Worm (Caenorhabditis elegans): ENCODE results near the gene R07E5.15.

The R07E5.15 gene

DNA sequence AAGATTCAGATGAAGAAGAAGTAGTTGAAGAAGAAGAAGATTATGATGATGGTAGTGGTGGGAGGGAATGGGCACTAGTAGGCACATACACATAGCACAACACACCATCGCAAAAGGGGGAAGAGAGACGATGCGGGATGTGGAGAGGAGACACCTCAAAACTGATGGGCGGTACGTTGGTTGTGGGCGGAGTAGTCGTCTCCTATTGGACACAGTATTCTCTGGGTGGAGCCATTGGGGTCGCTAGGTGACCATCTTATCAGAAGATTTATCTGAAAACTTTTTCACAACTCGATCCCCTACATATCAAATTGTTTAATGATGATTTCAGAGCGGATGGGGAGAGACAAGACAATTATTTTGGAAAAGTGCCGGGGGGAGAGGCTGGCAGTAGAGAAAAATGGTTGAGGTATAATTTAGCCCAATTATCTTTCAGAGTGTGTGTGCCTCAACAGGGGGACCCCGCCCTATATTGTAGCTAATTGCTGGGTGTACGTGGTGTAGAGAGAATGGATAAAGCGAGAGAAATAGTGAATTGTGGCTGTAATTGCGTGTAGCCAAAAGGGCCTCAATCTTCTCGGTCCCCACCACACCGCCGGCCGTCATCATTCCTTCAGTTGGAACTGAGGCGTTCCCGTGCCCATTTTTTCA lies 49.7 kb downstream of the R07E5.15 start:
- TF ChIP-seq flh-1 (GFP tag; optimal IDR thresholded peaks at IDR 0.05) = no peak
- no peak for TF ChIP-seq nhr-28 (tag; optimal IDR thresholded peaks at IDR 0.05)
- no peak for TF ChIP-seq ztf-11 (tag; optimal IDR thresholded peaks at IDR 0.05)
- no peak for TF ChIP-seq zip-8 (tag; optimal IDR thresholded peaks at IDR 0.05)
- TF ChIP-seq mep-1 (tag; optimal IDR thresholded peaks at IDR 0.05) = no peak
- TF ChIP-seq pha-4 (tag; optimal IDR thresholded peaks at IDR 0.05) = no peak
- TF ChIP-seq mls-2 (tag; optimal IDR thresholded peaks at IDR 0.05) = peak; percentile 50
- no peak for TF ChIP-seq lin-13 (tag; optimal IDR thresholded peaks at IDR 0.05)
- TF ChIP-seq ces-1 (GFP tag; optimal IDR thresholded peaks at IDR 0.05) = no peak
- TF ChIP-seq ceh-43 (GFP tag; optimal IDR thresholded peaks at IDR 0.05) = peak; percentile 99
- no peak for TF ChIP-seq nhr-12 (tag; optimal IDR thresholded peaks at IDR 0.05)
- peak; percentile 44 for TF ChIP-seq ham-2 (GFP tag; optimal IDR thresholded peaks at IDR 0.05)
- TF ChIP-seq sptf-1 (tag; optimal IDR thresholded peaks at IDR 0.05) = peak; percentile 39
- TF ChIP-seq ceh-83 (GFP tag; optimal IDR thresholded peaks at IDR 0.05) = no peak
- no peak for TF ChIP-seq M03D4.4 (tag; optimal IDR thresholded peaks at IDR 0.05)
- TF ChIP-seq nhr-76 (tag; optimal IDR thresholded peaks at IDR 0.05) = no peak
- no peak for TF ChIP-seq cnd-1 (tag; optimal IDR thresholded peaks at IDR 0.05)
- TF ChIP-seq lsy-2 (tag; optimal IDR thresholded peaks at IDR 0.05) = peak; percentile 71
- no peak for TF ChIP-seq hlh-1 (tag; optimal IDR thresholded peaks at IDR 0.05)
- TF ChIP-seq nhr-237 (tag; optimal IDR thresholded peaks at IDR 0.05) = no peak
- no peak for TF ChIP-seq drap-1 (GFP tag; optimal IDR thresholded peaks at IDR 0.05)
- TF ChIP-seq elt-1 (tag; optimal IDR thresholded peaks at IDR 0.05; ENCODE audit: borderline replicate concordance, insufficient read depth) = no peak
- no peak for TF ChIP-seq unc-39 (tag; optimal IDR thresholded peaks at IDR 0.05)
- TF ChIP-seq unc-62 (GFP tag; optimal IDR thresholded peaks at IDR 0.05) = no peak
- no peak for TF ChIP-seq snpc-4 (tag; optimal IDR thresholded peaks at IDR 0.05)
- no peak for TF ChIP-seq ceh-39 (tag; optimal IDR thresholded peaks at IDR 0.05)
- no peak for TF ChIP-seq unc-120 (tag; optimal IDR thresholded peaks at IDR 0.05; ENCODE audit: poor library complexity, severe bottlenecking)
- no peak for TF ChIP-seq tbx-8 (GFP tag; optimal IDR thresholded peaks at IDR 0.05)
- TF ChIP-seq blmp-1 (tag; optimal IDR thresholded peaks at IDR 0.05) = no peak
- no peak for TF ChIP-seq nhr-2 (tag; optimal IDR thresholded peaks at IDR 0.05)
- no peak for TF ChIP-seq bed-3 (GFP tag; optimal IDR thresholded peaks at IDR 0.05)
- no peak for TF ChIP-seq mab-5 (tag; optimal IDR thresholded peaks at IDR 0.05)
- no peak for TF ChIP-seq sem-2 (GFP tag; optimal IDR thresholded peaks at IDR 0.05)
- no peak for TF ChIP-seq lin-32 (GFP tag; optimal IDR thresholded peaks at IDR 0.05)
- no peak for TF ChIP-seq elt-3 (tag; optimal IDR thresholded peaks at IDR 0.05)
